Fruit fly (Drosophila melanogaster): ENCODE data around the gene CG14339.

dm6 chr2L:1144371-1145360 is 36.3 kb downstream of the CG14339 start:
- TF ChIP-seq kay (GFP tag; ENCODE audit: borderline replicate concordance) (no peak), Clk (GFP tag; optimal IDR thresholded peaks at IDR 0.05) (no peak), CG33017 (tag; optimal IDR thresholded peaks at IDR 0.05) (no peak), CG7045 (GFP tag; optimal IDR thresholded peaks at IDR 0.05) (no peak), ovo (GFP tag; optimal IDR thresholded peaks at IDR 0.05) (no peak), cnc (optimal IDR thresholded peaks at IDR 0.05) (no peak), CG7101 (tag; optimal IDR thresholded peaks at IDR 0.05) (no peak), Crg-1 (GFP tag; optimal IDR thresholded peaks at IDR 0.05) (no peak), CG1620 (GFP tag; optimal IDR thresholded peaks at IDR 0.05) (no peak), bab1 (GFP tag; optimal IDR thresholded peaks at IDR 0.05) (no peak), CG14711 (tag; optimal IDR thresholded peaks at IDR 0.05) (no peak), cic (GFP tag; optimal IDR thresholded peaks at IDR 0.05) (no peak), CG5204 (GFP tag; optimal IDR thresholded peaks at IDR 0.05) (no peak), pad (GFP tag; optimal IDR thresholded peaks at IDR 0.05) (no peak)

All from whole organism, adult.